Fruit fly (Drosophila melanogaster) whole organism, adult: Measurements from ENCODE around the gene trx.

Experiments
- CG12768 ChIP-seq: fragments of 200-800 bp; sonication (Bioruptor generic); optimal IDR thresholded peaks from 2 replicates; lab custom pipeline; 2017; ENCODE audit warnings: missing biosample characterization, missing genetic modification characterization, mild to moderate bottlenecking, moderate library complexity, missing genetic modification reagents
- CG33017 ChIP-seq: fragments of 200-800 bp; sonication (Bioruptor generic); optimal IDR thresholded peaks from 2 replicates; lab custom pipeline; 2018; ENCODE audit warnings: missing biosample characterization, mild to moderate bottlenecking, missing genetic modification characterization, moderate library complexity
- CG5204 ChIP-seq: fragments of 200-800 bp; sonication (Bioruptor generic); optimal IDR thresholded peaks from 2 replicates; lab custom pipeline; 2016; ENCODE audit warnings: missing biosample characterization, missing genetic modification characterization
- Clk ChIP-seq: fragments of 200-800 bp; sonication (Bioruptor generic); optimal IDR thresholded peaks from 2 replicates; lab custom pipeline; 2017; ENCODE audit warnings: missing biosample characterization, missing genetic modification characterization
- Crg-1 ChIP-seq: fragments of 200-800 bp; sonication (Bioruptor generic); optimal IDR thresholded peaks from 2 replicates; lab custom pipeline; 2016; ENCODE audit warnings: missing biosample characterization, missing genetic modification characterization
- Hr96 ChIP-seq: fragments of 200-800 bp; sonication (Bioruptor generic); optimal IDR thresholded peaks from 2 replicates; lab custom pipeline; 2016; ENCODE audit warnings: missing biosample characterization, missing genetic modification characterization
- Mnt ChIP-seq: fragments of 200-800 bp; sonication (Bioruptor generic); optimal IDR thresholded peaks from 2 replicates; lab custom pipeline; 2016; ENCODE audit warnings: missing biosample characterization, mild to moderate bottlenecking, missing genetic modification characterization
- bab1 ChIP-seq: fragments of 200-800 bp; sonication (Bioruptor generic); optimal IDR thresholded peaks from 3 replicates; lab custom pipeline; 2019; ENCODE audit warnings: missing biosample characterization, mild to moderate bottlenecking, missing genetic modification characterization, moderate library complexity
- cic ChIP-seq: fragments of 200-800 bp; sonication (Bioruptor generic); optimal IDR thresholded peaks from 2 replicates; lab custom pipeline; 2017; ENCODE audit warnings: missing biosample characterization, mild to moderate bottlenecking, missing genetic modification characterization, moderate library complexity
- kay ChIP-seq: fragments of 200-800 bp; sonication (Bioruptor generic); peaks from one replicate; lab custom pipeline; 2016; ENCODE audit warnings: missing biosample characterization, missing genetic modification characterization, borderline replicate concordance
- ovo ChIP-seq: fragments of 200-800 bp; sonication (Bioruptor generic); optimal IDR thresholded peaks from 2 replicates; lab custom pipeline; 2016; ENCODE audit warnings: missing biosample characterization, missing genetic modification characterization

DNA sequence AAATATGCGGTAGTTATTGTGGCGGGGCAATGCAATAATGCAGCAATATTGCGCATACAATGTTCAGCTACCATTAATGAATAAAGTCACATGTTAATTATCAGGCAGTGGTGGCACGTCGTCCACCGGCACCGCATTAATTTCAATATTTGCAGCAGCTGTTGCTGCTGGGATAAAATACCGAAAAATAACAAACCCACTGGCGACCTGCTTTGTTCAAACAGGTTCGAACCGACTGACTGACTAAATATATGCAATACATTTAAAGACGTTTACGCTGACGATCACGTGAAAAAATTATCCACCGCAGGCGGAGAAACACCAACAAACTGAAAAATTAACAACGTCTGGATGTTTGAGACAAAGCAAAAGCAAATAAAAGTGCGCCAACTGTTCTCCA, 10.8 kb upstream of the trx start:
- no peak for TF ChIP-seq CG33017 (tag; lab: Kevin White, UChicago)
- no peak for TF ChIP-seq Hr96 (GFP tag; lab: Kevin White, UChicago)
- no peak for TF ChIP-seq CG12768 (GFP tag; lab: Kevin White, UChicago)
- no peak for TF ChIP-seq Crg-1
- TF ChIP-seq ovo (GFP tag; lab: Kevin White, UChicago) = no peak
- no peak for TF ChIP-seq kay (GFP tag; lab: Kevin White, UChicago)
- no peak for TF ChIP-seq bab1
- TF ChIP-seq cic (GFP tag; lab: Kevin White, UChicago) = no peak
- no peak for TF ChIP-seq Clk
- no peak for TF ChIP-seq Mnt (GFP tag; lab: Kevin White, UChicago)
- TF ChIP-seq CG5204 (GFP tag; lab: Kevin White, UChicago) = no peak
